Worm (Caenorhabditis elegans) whole organism, mixed stage, embryonic: Measurements from ENCODE around the gene Y57G11C.41.

Source experiments
- M03D4.4 ChIP-seq: sonication (generic microtip); optimal IDR thresholded peaks from 2 replicates; lab custom pipeline; 2017; ENCODE audit warnings: mild to moderate bottlenecking, missing genetic modification characterization, missing compliant biosample characterization
- bed-3 ChIP-seq: fragments of 200-800 bp; sonication (Bioruptor generic); optimal IDR thresholded peaks from 3 replicates; lab custom pipeline; 2018; ENCODE audit warnings: mild to moderate bottlenecking, missing genetic modification characterization, moderate library complexity, missing compliant biosample characterization
- blmp-1 ChIP-seq: fragments of 150-350 bp; optimal IDR thresholded peaks from 2 replicates; lab custom pipeline; 2014; ENCODE audit warnings: missing biosample characterization, missing genetic modification characterization
- ceh-39 ChIP-seq: fragments of 150-350 bp; optimal IDR thresholded peaks from 2 replicates; lab custom pipeline; 2014; ENCODE audit warnings: missing biosample characterization, missing genetic modification characterization
- ceh-43 ChIP-seq: fragments of 200-800 bp; sonication (Bioruptor generic); optimal IDR thresholded peaks from 2 replicates; lab custom pipeline; 2018; ENCODE audit warnings: mild to moderate bottlenecking, missing genetic modification characterization, moderate library complexity, missing compliant biosample characterization
- ceh-83 ChIP-seq: fragments of 200-800 bp; sonication (Bioruptor generic); optimal IDR thresholded peaks from 2 replicates; lab custom pipeline; 2018; ENCODE audit warnings: mild to moderate bottlenecking, missing genetic modification characterization, missing compliant biosample characterization
- ces-1 ChIP-seq: fragments of 150-350 bp; optimal IDR thresholded peaks from 2 replicates; lab custom pipeline; 2014; ENCODE audit warnings: missing biosample characterization, missing genetic modification reagents, missing genetic modification characterization
- elt-1 ChIP-seq: sonication (generic microtip); optimal IDR thresholded peaks from 2 replicates; lab custom pipeline; 2017; ENCODE audit warnings: missing genetic modification characterization, mild to moderate bottlenecking, missing compliant biosample characterization, antibody characterized with exemption, moderate library complexity, borderline replicate concordance; ENCODE audit not compliant: insufficient read depth
- elt-3 ChIP-seq: fragments of 150-350 bp; optimal IDR thresholded peaks from 2 replicates; lab custom pipeline; 2014; ENCODE audit warnings: missing biosample characterization, missing genetic modification characterization
- ham-2 ChIP-seq: fragments of 200-800 bp; sonication (Bioruptor generic); optimal IDR thresholded peaks from 2 replicates; lab custom pipeline; 2018; ENCODE audit warnings: mild to moderate bottlenecking, missing genetic modification characterization, missing compliant biosample characterization
- hlh-1 ChIP-seq: fragments of 150-350 bp; optimal IDR thresholded peaks from 2 replicates; lab custom pipeline; 2014; ENCODE audit warnings: missing biosample characterization, missing genetic modification reagents, missing genetic modification characterization
- lin-13 ChIP-seq: fragments of 150-350 bp; optimal IDR thresholded peaks from 2 replicates; lab custom pipeline; 2014; ENCODE audit warnings: missing biosample characterization, missing genetic modification characterization
- lin-32 ChIP-seq: fragments of 200-800 bp; sonication (Bioruptor generic); optimal IDR thresholded peaks from 2 replicates; lab custom pipeline; 2018; ENCODE audit warnings: mild to moderate bottlenecking, missing genetic modification characterization, missing compliant biosample characterization
- lsy-2 ChIP-seq: fragments of 150-350 bp; optimal IDR thresholded peaks from 2 replicates; lab custom pipeline; 2014; ENCODE audit warnings: missing biosample characterization, missing genetic modification characterization
- mab-5 ChIP-seq: fragments of 150-350 bp; optimal IDR thresholded peaks from 2 replicates; lab custom pipeline; 2014; ENCODE audit warnings: missing biosample characterization, missing genetic modification characterization
- mep-1 ChIP-seq: fragments of 150-350 bp; optimal IDR thresholded peaks from 2 replicates; lab custom pipeline; 2017; ENCODE audit warnings: missing biosample characterization, missing genetic modification reagents, missing genetic modification characterization, inconsistent platforms
- mls-2 ChIP-seq: sonication (generic microtip); optimal IDR thresholded peaks from 2 replicates; lab custom pipeline; 2016; ENCODE audit warnings: mild to moderate bottlenecking, missing genetic modification characterization, moderate library complexity, missing compliant biosample characterization
- nhr-12 ChIP-seq: fragments of 150-350 bp; optimal IDR thresholded peaks from 2 replicates; lab custom pipeline; 2014; ENCODE audit warnings: missing biosample characterization, missing genetic modification characterization
- nhr-2 ChIP-seq: fragments of 150-350 bp; optimal IDR thresholded peaks from 2 replicates; lab custom pipeline; 2014; ENCODE audit warnings: missing biosample characterization, missing genetic modification characterization
- nhr-237 ChIP-seq: fragments of 150-350 bp; optimal IDR thresholded peaks from 2 replicates; lab custom pipeline; 2014; ENCODE audit warnings: missing biosample characterization, missing genetic modification characterization
- nhr-76 ChIP-seq: sonication (generic microtip); optimal IDR thresholded peaks from 2 replicates; lab custom pipeline; 2017; ENCODE audit warnings: missing biosample characterization, missing genetic modification characterization
- sem-2 ChIP-seq: fragments of 200-800 bp; sonication (Bioruptor generic); optimal IDR thresholded peaks from 2 replicates; lab custom pipeline; 2018; ENCODE audit warnings: mild to moderate bottlenecking, missing genetic modification characterization, missing compliant biosample characterization
- snpc-4 ChIP-seq: fragments of 150-350 bp; optimal IDR thresholded peaks from 2 replicates; lab custom pipeline; 2014; ENCODE audit warnings: missing biosample characterization, missing genetic modification characterization
- tbx-8 ChIP-seq: fragments of 200-800 bp; sonication (Bioruptor generic); optimal IDR thresholded peaks from 2 replicates; lab custom pipeline; 2018; ENCODE audit warnings: mild to moderate bottlenecking, missing genetic modification characterization, moderate library complexity, missing compliant biosample characterization
- unc-120 ChIP-seq: sonication (generic microtip); optimal IDR thresholded peaks from 2 replicates; lab custom pipeline; 2017; ENCODE audit warnings: missing genetic modification characterization, missing compliant biosample characterization; ENCODE audit not compliant: poor library complexity, severe bottlenecking
- unc-39 ChIP-seq: fragments of 150-350 bp; optimal IDR thresholded peaks from 2 replicates; lab custom pipeline; 2014; ENCODE audit warnings: missing biosample characterization, missing genetic modification characterization
- unc-62 ChIP-seq: fragments of 150-350 bp; optimal IDR thresholded peaks from 2 replicates; lab custom pipeline; 2014; ENCODE audit warnings: missing biosample characterization, missing genetic modification reagents, missing genetic modification characterization
- zip-8 ChIP-seq: fragments of 150-350 bp; optimal IDR thresholded peaks from 2 replicates; lab custom pipeline; 2014; ENCODE audit warnings: missing biosample characterization, missing genetic modification characterization
- ztf-11 ChIP-seq: fragments of 150-350 bp; optimal IDR thresholded peaks from 2 replicates; lab custom pipeline; 2014; ENCODE audit warnings: missing biosample characterization, missing genetic modification characterization

Gene Y57G11C.41

ce11 chrIV:14679060-14679459 is 27.1 kb downstream of the Y57G11C.41 start:
- TF ChIP-seq mls-2 (no peak), blmp-1 (tag; lab: Kevin White, UChicago) (no peak), bed-3 (GFP tag; lab: Kevin White, UChicago) (no peak), unc-39 (tag; lab: Kevin White, UChicago) (no peak), ceh-39 (tag; lab: Kevin White, UChicago) (no peak), mab-5 (no peak), sem-2 (no peak), M03D4.4 (no peak), mep-1 (tag; lab: Kevin White, UChicago) (no peak), elt-1 (tag; lab: Kevin White, UChicago) (no peak), ham-2 (no peak), nhr-2 (tag; lab: Kevin White, UChicago) (no peak), ceh-43 (GFP tag; lab: Kevin White, UChicago) (no peak)

DNA sequence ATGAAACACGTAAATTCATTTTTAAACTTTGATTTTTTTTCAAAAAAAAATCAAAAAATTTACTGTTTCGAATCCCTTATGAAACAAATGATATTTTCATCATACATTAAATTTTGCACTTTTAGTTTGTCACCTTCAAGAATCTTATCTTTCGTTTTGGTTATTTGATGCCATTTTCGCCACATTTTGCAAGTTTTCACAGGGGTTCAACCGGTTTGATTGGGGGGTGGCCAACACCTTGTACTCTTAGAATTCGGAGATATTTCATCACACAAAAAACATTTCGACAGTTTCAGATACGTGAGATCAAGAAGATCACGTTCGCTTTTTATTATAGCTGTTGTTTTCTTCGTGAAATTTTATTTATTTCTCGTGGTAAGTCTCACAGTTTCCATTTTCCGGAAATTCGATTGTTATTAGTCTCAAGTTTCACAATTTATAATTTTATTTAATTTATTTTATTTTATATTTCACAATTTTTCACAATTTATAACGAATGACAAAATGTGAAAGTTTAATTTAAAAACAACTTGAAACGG is 29.0 kb downstream of the Y57G11C.41 start, which contains the start of gene Y57G11C.31:
Gene Y57G11C.31, plus strand, starts transcription at position 276 of the 539 bp plus-strand sequence.
- no peak for TF ChIP-seq snpc-4
- TF ChIP-seq nhr-76: no peak
- TF ChIP-seq ceh-39 (tag; lab: Kevin White, UChicago): no peak
- TF ChIP-seq mep-1 (tag; lab: Kevin White, UChicago): no peak
- TF ChIP-seq tbx-8: no peak
- no peak for TF ChIP-seq ham-2

DNA sequence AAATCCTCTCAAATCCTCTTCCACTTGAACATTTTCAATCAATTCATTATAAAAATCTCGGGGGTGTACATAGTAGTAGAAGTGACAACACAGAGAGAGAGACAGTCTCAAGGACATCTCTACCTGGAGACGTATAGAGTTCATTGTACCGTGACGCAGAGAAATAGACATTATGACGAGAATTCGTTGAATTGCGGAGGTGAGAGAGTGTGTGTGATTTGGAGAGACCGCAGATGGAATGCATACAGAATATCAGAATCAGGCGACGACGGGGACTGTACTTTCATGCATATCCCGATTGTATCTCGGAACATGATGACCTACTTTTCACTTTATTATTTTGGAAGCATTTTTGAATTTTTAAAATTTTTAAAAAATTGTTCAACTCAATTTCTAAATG is 30.4 kb downstream of the Y57G11C.41 start:
- no peak for TF ChIP-seq mep-1 (tag; lab: Kevin White, UChicago)
- TF ChIP-seq hlh-1 (tag; lab: Kevin White, UChicago): no peak
- no peak for TF ChIP-seq tbx-8
- peak; percentile 32 for TF ChIP-seq elt-1 (tag; lab: Kevin White, UChicago)
- TF ChIP-seq, all 35 proteins: peak for 1

- TF ChIP-seq zip-8 (tag; lab: Kevin White, UChicago) (no peak), ces-1 (GFP tag; lab: Kevin White, UChicago) (peak; percentile 61)
- TF ChIP-seq, all 35 proteins: peak for 1
Observed at ce11 chrIV:14661370-14661769, 44.8 kb downstream of the Y57G11C.41 start.

DNA sequence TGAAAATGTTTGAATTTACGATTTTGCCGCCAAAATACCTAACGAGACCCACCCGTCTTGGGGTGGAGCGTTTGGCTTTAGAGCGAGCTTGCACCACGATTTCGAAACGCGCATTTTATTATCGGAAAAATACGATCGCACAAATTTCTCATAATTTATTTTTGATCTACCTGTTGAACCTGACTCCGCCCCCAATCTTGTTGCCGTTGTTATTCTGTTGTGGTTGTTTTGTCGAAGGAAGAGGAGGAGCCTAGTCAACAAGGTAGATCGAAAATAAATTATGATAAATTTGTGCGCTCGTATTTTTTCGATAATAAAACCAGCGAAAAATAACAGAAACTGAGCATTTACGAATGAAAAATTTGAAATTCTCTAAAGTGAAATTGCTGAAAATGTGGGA is 47.3 kb downstream of the Y57G11C.41 start:
- no peak for TF ChIP-seq snpc-4
- no peak for TF ChIP-seq ceh-83 (GFP tag; lab: Kevin White, UChicago)
- TF ChIP-seq ceh-43 (GFP tag; lab: Kevin White, UChicago): no peak
- TF ChIP-seq lin-13: no peak
- no peak for TF ChIP-seq mep-1 (tag; lab: Kevin White, UChicago)
- no peak for TF ChIP-seq nhr-12 (tag; lab: Kevin White, UChicago)
- no peak for TF ChIP-seq unc-120 (tag; lab: Kevin White, UChicago)
- TF ChIP-seq elt-3 (tag; lab: Kevin White, UChicago): no peak
- TF ChIP-seq lin-32 (GFP tag; lab: Kevin White, UChicago): no peak
- TF ChIP-seq lsy-2 (tag; lab: Kevin White, UChicago): no peak
- no peak for TF ChIP-seq nhr-76
- TF ChIP-seq ceh-39 (tag; lab: Kevin White, UChicago): no peak
- no peak for TF ChIP-seq mab-5

DNA sequence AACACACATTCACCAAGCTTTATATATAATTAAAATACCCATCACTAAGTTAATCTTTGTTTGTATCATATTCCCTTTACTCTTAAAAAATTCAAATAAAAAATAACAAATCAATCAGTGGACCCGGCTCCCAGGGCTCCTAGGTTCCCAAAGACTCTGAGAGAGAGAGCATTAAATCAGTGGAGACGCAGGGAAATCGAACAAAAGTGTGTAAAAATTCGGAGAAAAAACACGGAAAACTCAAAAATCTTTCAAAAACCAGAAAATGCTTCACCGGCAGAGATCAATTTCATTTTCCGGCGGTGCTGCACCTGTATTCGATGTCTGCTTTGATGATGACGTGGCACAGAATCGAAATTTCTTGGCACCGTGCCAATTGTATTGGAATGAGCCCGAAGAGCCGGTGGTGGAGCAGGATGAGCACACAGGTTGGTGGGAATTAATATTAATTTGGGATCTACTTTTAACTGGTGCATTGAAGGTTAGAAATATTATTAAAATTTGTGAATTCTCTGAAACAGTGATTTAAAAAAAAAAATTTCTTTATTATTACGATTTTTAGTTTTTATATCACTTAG is 48.1 kb downstream of the Y57G11C.41 start, which contains the start of gene anoh-2:
Gene anoh-2, plus strand, starts transcription at position 255 of the 578 bp plus-strand sequence.
- TF ChIP-seq zip-8 (tag; lab: Kevin White, UChicago) (no peak), elt-1 (tag; lab: Kevin White, UChicago) (no peak), blmp-1 (tag; lab: Kevin White, UChicago) (no peak), lin-32 (GFP tag; lab: Kevin White, UChicago) (no peak), tbx-8 (no peak), nhr-237 (tag; lab: Kevin White, UChicago) (no peak), nhr-76 (no peak), mep-1 (tag; lab: Kevin White, UChicago) (no peak), unc-39 (tag; lab: Kevin White, UChicago) (no peak), ztf-11 (tag; lab: Kevin White, UChicago) (no peak), unc-62 (GFP tag; lab: Kevin White, UChicago) (no peak), mab-5 (no peak)
